Worm (Caenorhabditis elegans) whole organism, L1 larva: ENCODE data around the gene chin-1.

Experiments
- C04F5.9 ChIP-seq: sonication (generic microtip); optimal IDR thresholded peaks from 2 replicates; lab custom pipeline; 2016; ENCODE audit warnings: missing genetic modification characterization, missing compliant biosample characterization
- C34B4.2 ChIP-seq: sonication (generic microtip); optimal IDR thresholded peaks from 2 replicates; lab custom pipeline; 2017; ENCODE audit warnings: mild to moderate bottlenecking, missing genetic modification characterization, missing compliant biosample characterization
- F16B12.6 ChIP-seq: fragments of 150-350 bp; optimal IDR thresholded peaks from 2 replicates; lab custom pipeline; 2014; ENCODE audit warnings: missing biosample characterization, missing genetic modification characterization
- Y116A8C.19 ChIP-seq: sonication (generic microtip); optimal IDR thresholded peaks from 2 replicates; lab custom pipeline; 2016; ENCODE audit warnings: missing compliant biosample characterization, missing genetic modification characterization, borderline replicate concordance
- aha-1 ChIP-seq: fragments of 150-350 bp; optimal IDR thresholded peaks from 2 replicates; lab custom pipeline; 2014; ENCODE audit warnings: missing biosample characterization, missing genetic modification characterization
- ama-1 ChIP-seq: fragments of 150-350 bp; optimal IDR thresholded peaks from 2 replicates; lab custom pipeline; 2014
- ceh-82 ChIP-seq, 3 experiments: fragments of 150-350 bp in 1 of 3; sonication (generic microtip) in 2 of 3; optimal IDR thresholded peaks; 2 replicates each; lab custom pipeline; 2014 to 2017; ENCODE audit warnings: missing biosample characterization in 3 of 3, missing genetic modification characterization in 3 of 3
- ceh-88 ChIP-seq: fragments of 200-800 bp; sonication (Bioruptor generic); IDR thresholded peaks from 2 replicates; pipeline ENCODE4 v1.3.6; 2022; ENCODE audit warnings: missing genetic modification characterization, missing compliant biosample characterization
- ces-1 ChIP-seq: fragments of 150-350 bp; optimal IDR thresholded peaks from 2 replicates; lab custom pipeline; 2014; ENCODE audit warnings: missing biosample characterization, missing genetic modification reagents, missing genetic modification characterization
- dsc-1 ChIP-seq: sonication (generic microtip); optimal IDR thresholded peaks from 2 replicates; lab custom pipeline; 2016; ENCODE audit warnings: mild to moderate bottlenecking, missing genetic modification characterization, missing compliant biosample characterization
- efl-1 ChIP-seq, 4 experiments: fragments of 150-350 bp; optimal IDR thresholded peaks in 3 of 4; peaks in 1 of 4; 1 replicate in 1 of 4; 2 replicates in 3 of 4; lab custom pipeline; 2014; ENCODE audit warnings: missing biosample characterization in 2 of 4, missing genetic modification characterization in 2 of 4, missing genetic modification reagents in 2 of 4
- egl-13 ChIP-seq: sonication (generic microtip); optimal IDR thresholded peaks from 2 replicates; lab custom pipeline; 2016; ENCODE audit warnings: missing genotype, missing genetic modification reagents, missing genetic modification characterization, missing compliant biosample characterization
- egl-27 ChIP-seq, 2 experiments: fragments of 150-350 bp in 1 of 2; sonication (generic microtip); optimal IDR thresholded peaks; 3 replicates each; lab custom pipeline; 2017 to 2018; ENCODE audit warnings: missing biosample characterization in 2 of 2, missing genetic modification characterization in 2 of 2, missing genetic modification reagents in 2 of 2
- ets-5 ChIP-seq: fragments of 200-800 bp; sonication (Bioruptor generic); IDR thresholded peaks from 2 replicates; pipeline ENCODE4 v1.3.6; 2022; ENCODE audit warnings: missing genetic modification characterization, missing compliant biosample characterization
- fkh-4 ChIP-seq: sonication (generic microtip); optimal IDR thresholded peaks from 2 replicates; lab custom pipeline; 2016; ENCODE audit warnings: missing compliant biosample characterization, missing genetic modification characterization, borderline replicate concordance
- fos-1 ChIP-seq: fragments of 150-350 bp; optimal IDR thresholded peaks from 2 replicates; lab custom pipeline; 2014; ENCODE audit warnings: missing biosample characterization, missing genetic modification characterization
- grh-1 ChIP-seq: fragments of 200-800 bp; sonication (Bioruptor generic); IDR thresholded peaks from 2 replicates; pipeline ENCODE4 v1.3.6; 2022; ENCODE audit warnings: missing genetic modification reagents, missing genetic modification characterization, missing compliant biosample characterization
- hlh-4 ChIP-seq: sonication (generic microtip); optimal IDR thresholded peaks from 2 replicates; lab custom pipeline; 2016; ENCODE audit warnings: mild to moderate bottlenecking, missing genetic modification characterization, missing compliant biosample characterization
- hpl-2 ChIP-seq: fragments of 150-350 bp; optimal IDR thresholded peaks from 2 replicates; lab custom pipeline; 2014; ENCODE audit warnings: missing biosample characterization, missing genetic modification reagents, missing genetic modification characterization
- irx-1 ChIP-seq: sonication (generic microtip); optimal IDR thresholded peaks from 2 replicates; lab custom pipeline; 2016; ENCODE audit warnings: missing genetic modification characterization, missing compliant biosample characterization
- jun-1 ChIP-seq: fragments of 150-350 bp; optimal IDR thresholded peaks from 2 replicates; lab custom pipeline; 2014; ENCODE audit warnings: missing biosample characterization, missing genetic modification reagents, missing genetic modification characterization
- lin-15B ChIP-seq: fragments of 150-350 bp; sonication (generic microtip); optimal IDR thresholded peaks from 3 replicates; lab custom pipeline; 2014; ENCODE audit warnings: missing biosample characterization, missing genetic modification characterization
- lir-3 ChIP-seq: sonication (generic microtip); optimal IDR thresholded peaks from 2 replicates; lab custom pipeline; 2016; ENCODE audit warnings: mild to moderate bottlenecking, missing genetic modification characterization, moderate library complexity, missing compliant biosample characterization; ENCODE audit not compliant: poor library complexity
- mab-9 ChIP-seq: fragments of 200-800 bp; sonication (Bioruptor generic); IDR thresholded peaks from 2 replicates; pipeline ENCODE4 v1.3.6; 2022; ENCODE audit warnings: missing genetic modification reagents, missing genetic modification characterization, missing compliant biosample characterization
- mdl-1 ChIP-seq, 2 experiments: fragments of 150-350 bp; optimal IDR thresholded peaks; 2 replicates each; lab custom pipeline; 2014 to 2017; ENCODE audit warnings: missing biosample characterization in 2 of 2, missing genetic modification characterization in 2 of 2, inconsistent platforms in 1 of 2
- nhr-20 ChIP-seq: sonication (generic microtip); optimal IDR thresholded peaks from 2 replicates; lab custom pipeline; 2016; ENCODE audit warnings: mild to moderate bottlenecking, missing genetic modification characterization, missing compliant biosample characterization
- nhr-71 ChIP-seq: sonication (generic microtip); optimal IDR thresholded peaks from 2 replicates; lab custom pipeline; 2016; ENCODE audit warnings: mild to moderate bottlenecking, missing genetic modification characterization, moderate library complexity, missing compliant biosample characterization
- nhr-77 ChIP-seq: fragments of 150-350 bp; optimal IDR thresholded peaks from 2 replicates; lab custom pipeline; 2014; ENCODE audit warnings: missing biosample characterization, missing genetic modification characterization
- pag-3 ChIP-seq: sonication (generic microtip); optimal IDR thresholded peaks from 2 replicates; lab custom pipeline; 2017; ENCODE audit warnings: missing genetic modification characterization, mild to moderate bottlenecking, missing compliant biosample characterization, antibody characterized with exemption, borderline replicate concordance; ENCODE audit not compliant: insufficient read depth
- skn-1 ChIP-seq: fragments of 150-350 bp; optimal IDR thresholded peaks from 2 replicates; lab custom pipeline; 2014; ENCODE audit warnings: missing biosample characterization, missing genetic modification characterization
- snpc-4 ChIP-seq: fragments of 150-350 bp; optimal IDR thresholded peaks from 2 replicates; lab custom pipeline; 2014; ENCODE audit warnings: missing biosample characterization, missing genetic modification characterization
- sox-4 ChIP-seq: sonication (generic microtip); optimal IDR thresholded peaks from 2 replicates; lab custom pipeline; 2016; ENCODE audit warnings: missing genetic modification characterization, missing compliant biosample characterization
- tlp-1 ChIP-seq: fragments of 150-350 bp; optimal IDR thresholded peaks from 2 replicates; lab custom pipeline; 2014; ENCODE audit warnings: missing biosample characterization, missing genetic modification characterization
- unc-30 ChIP-seq: sonication (generic microtip); optimal IDR thresholded peaks from 2 replicates; lab custom pipeline; 2017; ENCODE audit warnings: missing biosample characterization, missing genetic modification characterization
- unc-86 ChIP-seq: sonication (generic microtip); optimal IDR thresholded peaks from 2 replicates; lab custom pipeline; 2016; ENCODE audit warnings: missing genetic modification characterization, missing compliant biosample characterization
- unc-98 ChIP-seq: fragments of 200-800 bp; sonication (Bioruptor generic); IDR thresholded peaks from 2 replicates; pipeline ENCODE4 v1.3.6; 2022; ENCODE audit warnings: missing genetic modification characterization, missing compliant biosample characterization
- zag-1 ChIP-seq: fragments of 150-350 bp; optimal IDR thresholded peaks from 2 replicates; lab custom pipeline; 2014; ENCODE audit warnings: missing biosample characterization, missing genetic modification characterization
- zip-4 ChIP-seq: fragments of 200-800 bp; sonication (Bioruptor generic); optimal IDR thresholded peaks from 2 replicates; lab custom pipeline; 2018; ENCODE audit warnings: mild to moderate bottlenecking, missing genetic modification characterization, moderate library complexity, missing compliant biosample characterization
- ztf-4 ChIP-seq: fragments of 150-350 bp; optimal IDR thresholded peaks from 2 replicates; lab custom pipeline; 2014; ENCODE audit warnings: missing biosample characterization, missing genetic modification characterization

The chin-1 gene

ce11 chrIII:1051877-1052276 lies 14.9 kb upstream of the chin-1 start:
- no peak for TF ChIP-seq dsc-1 (tag; lab: Kevin White, UChicago)
- TF ChIP-seq unc-98 (GFP tag; lab: Robert Waterston, UW) = no peak
- no peak for TF ChIP-seq ceh-82 (tag; optimal IDR thresholded peaks at IDR 0.05; lab: Kevin White, UChicago)
- TF ChIP-seq lir-3 (tag; lab: Kevin White, UChicago) = no peak
- TF ChIP-seq hlh-4 (tag; lab: Kevin White, UChicago) = no peak
- no peak for TF ChIP-seq mdl-1 (tag; optimal IDR thresholded peaks at IDR 0.05; lab: Kevin White, UChicago)
- no peak for TF ChIP-seq zag-1
- TF ChIP-seq Y116A8C.19 (tag; lab: Kevin White, UChicago) = no peak
- no peak for TF ChIP-seq C04F5.9 (tag; lab: Kevin White, UChicago)
- no peak for TF ChIP-seq lin-15B
- no peak for TF ChIP-seq snpc-4 (tag; lab: Kevin White, UChicago)
- TF ChIP-seq fkh-4 (tag; lab: Kevin White, UChicago) = no peak
- no peak for TF ChIP-seq tlp-1 (tag; lab: Kevin White, UChicago)
- TF ChIP-seq ama-1 = no peak
- TF ChIP-seq ceh-88 (GFP tag; lab: Robert Waterston, UW) = no peak

DNA sequence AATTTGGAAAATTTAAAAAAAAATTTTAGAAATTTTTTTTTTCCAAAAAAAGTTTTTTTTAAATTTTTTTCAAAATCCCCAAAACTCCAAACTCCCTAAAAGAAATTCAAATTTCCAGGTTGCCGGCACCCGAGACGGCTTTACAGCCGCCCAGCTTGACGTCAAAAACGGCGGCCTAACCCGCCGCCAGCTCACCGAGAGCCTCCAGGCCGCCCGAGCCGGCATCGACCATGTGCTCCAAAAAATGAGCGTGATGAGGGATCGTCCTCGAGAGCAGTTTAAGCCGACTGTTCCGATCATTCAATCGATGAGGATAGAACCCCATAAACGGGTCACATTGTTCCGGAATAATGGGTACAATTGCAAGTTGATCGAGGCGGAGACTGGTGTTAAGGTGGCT lies 6.8 kb upstream of the chin-1 start:
- TF ChIP-seq egl-13 (tag; lab: Kevin White, UChicago) = no peak
- TF ChIP-seq ceh-88 (GFP tag; lab: Robert Waterston, UW) = no peak
- no peak for TF ChIP-seq hpl-2
- no peak for TF ChIP-seq ces-1
- no peak for TF ChIP-seq zip-4 (GFP tag; lab: Kevin White, UChicago)
- no peak for TF ChIP-seq egl-27 (tag; optimal IDR thresholded peaks at IDR 0.05; lab: Kevin White, UChicago)
- TF ChIP-seq, all 84 proteins: peak for 0

- no peak for TF ChIP-seq ztf-4 (tag; lab: Kevin White, UChicago)
- TF ChIP-seq nhr-71 (tag; lab: Kevin White, UChicago) = no peak
- no peak for TF ChIP-seq ceh-82 (tag; optimal IDR thresholded peaks at IDR 0.05; lab: Kevin White, UChicago)
- TF ChIP-seq C34B4.2 (tag; lab: Kevin White, UChicago) = no peak
- no peak for TF ChIP-seq ets-5 (GFP tag; lab: Robert Waterston, UW)
- TF ChIP-seq hlh-4 (tag; lab: Kevin White, UChicago) = no peak
- no peak for TF ChIP-seq skn-1
- TF ChIP-seq unc-86 (tag; lab: Kevin White, UChicago) = no peak
- no peak for TF ChIP-seq efl-1 (optimal IDR thresholded peaks at IDR 0.05; lab: Kevin White, UChicago)
- TF ChIP-seq efl-1 (GFP tag; optimal IDR thresholded peaks at IDR 0.05 in 1 of 2; lab: Kevin White, UChicago) = no peak
- TF ChIP-seq lir-3 (tag; lab: Kevin White, UChicago) = no peak
- no peak for TF ChIP-seq F16B12.6 (tag; lab: Kevin White, UChicago)
- no peak for TF ChIP-seq mab-9 (GFP tag; lab: Robert Waterston, UW)
- no peak for TF ChIP-seq nhr-77 (tag; lab: Kevin White, UChicago)
- TF ChIP-seq unc-30 (tag; lab: Kevin White, UChicago) = no peak
- TF ChIP-seq grh-1 = no peak
- no peak for TF ChIP-seq irx-1 (tag; lab: Kevin White, UChicago)
- TF ChIP-seq sox-4 (tag; lab: Kevin White, UChicago) = no peak
Observed at ce11 chrIII:1040059-1040458, 3.0 kb upstream of the chin-1 start.

- TF ChIP-seq aha-1 (tag; lab: Kevin White, UChicago) = no peak
- TF ChIP-seq efl-1 (optimal IDR thresholded peaks at IDR 0.05; lab: Kevin White, UChicago) = no peak
- TF ChIP-seq efl-1 (GFP tag; optimal IDR thresholded peaks at IDR 0.05 in 1 of 2; lab: Kevin White, UChicago) = peak in 1 of 2 experiments; percentile 88
Observed at ce11 chrIII:1034853-1035252, 2.2 kb downstream of the chin-1 start.

ce11 chrIII:1030965-1031364 lies 6.0 kb downstream of the chin-1 start, which contains the start of the genes clc-26 and E_BE45912.2:
Gene clc-26 (minus strand): TSS chrIII:1031065.
Gene E_BE45912.2 (minus strand): TSS chrIII:1031103.
- TF ChIP-seq jun-1 (tag; lab: Kevin White, UChicago) = no peak
- TF ChIP-seq nhr-20 = no peak
- TF ChIP-seq skn-1 = no peak
- TF ChIP-seq ceh-88 (GFP tag; lab: Robert Waterston, UW) = no peak
- no peak for TF ChIP-seq fos-1
- no peak for TF ChIP-seq irx-1 (tag; lab: Kevin White, UChicago)
- no peak for TF ChIP-seq pag-3 (tag; lab: Kevin White, UChicago)
